Fruit fly (Drosophila melanogaster) whole organism, embryonic: ENCODE measurements around the gene SdhC.

Experiments
- ATbp ChIP-seq: fragments of 200-800 bp; sonication (Bioruptor generic); optimal IDR thresholded peaks from 2 replicates; lab custom pipeline; 2017; ENCODE audit warnings: missing biosample characterization, mild to moderate bottlenecking, missing genetic modification characterization, missing genetic modification reagents
- B-H1 ChIP-seq: fragments of 200-800 bp; sonication (Bioruptor generic); IDR thresholded peaks from 3 replicates; pipeline ENCODE4 v1.3.6; 2022; ENCODE audit warnings: missing biosample characterization, missing genetic modification characterization
- BEAF-32 ChIP-seq: fragments of 200-800 bp; sonication (Bioruptor generic); optimal IDR thresholded peaks from 3 replicates; lab custom pipeline; 2017; ENCODE audit warnings: missing biosample characterization, missing genetic modification characterization, mild to moderate bottlenecking, moderate library complexity, missing genetic modification reagents
- BtbVII ChIP-seq: fragments of 200-800 bp; sonication (Bioruptor generic); optimal IDR thresholded peaks from 3 replicates; lab custom pipeline; 2017; ENCODE audit warnings: missing biosample characterization, mild to moderate bottlenecking, missing genetic modification characterization
- CG10147 ChIP-seq: fragments of 200-800 bp; sonication (Bioruptor generic); optimal IDR thresholded peaks from 2 replicates; lab custom pipeline; 2019; ENCODE audit warnings: missing biosample characterization, mild to moderate bottlenecking, missing genetic modification characterization, moderate library complexity
- CG10321 ChIP-seq: fragments of 200-800 bp; sonication (Bioruptor generic); IDR thresholded peaks from 2 replicates; pipeline ENCODE4 v1.3.6; 2022; ENCODE audit warnings: missing biosample characterization, missing genetic modification characterization
- CG10462 ChIP-seq: fragments of 200-800 bp; sonication (Bioruptor generic); optimal IDR thresholded peaks from 2 replicates; lab custom pipeline; 2016; ENCODE audit warnings: missing biosample characterization, missing genetic modification characterization
- CG11456 ChIP-seq: fragments of 200-800 bp; sonication (Bioruptor generic); IDR thresholded peaks from 3 replicates; pipeline ENCODE4 v1.3.6; 2022; ENCODE audit warnings: missing biosample characterization, missing genetic modification characterization
- CG12219 ChIP-seq: fragments of 200-800 bp; sonication (Bioruptor generic); optimal IDR thresholded peaks from 3 replicates; lab custom pipeline; 2018; ENCODE audit warnings: missing biosample characterization, mild to moderate bottlenecking, missing genetic modification characterization
- CG13287 ChIP-seq: fragments of 200-800 bp; sonication (Bioruptor generic); IDR thresholded peaks from 2 replicates; pipeline ENCODE4 v1.3.6; 2022; ENCODE audit warnings: missing biosample characterization, missing genetic modification characterization; ENCODE audit not compliant: partially characterized antibody
- CG14050 ChIP-seq: fragments of 200-800 bp; sonication (Bioruptor generic); IDR thresholded peaks from 3 replicates; pipeline ENCODE4 v1.3.6; 2022; ENCODE audit warnings: missing biosample characterization, missing genetic modification characterization
- CG14710 ChIP-seq: fragments of 200-800 bp; sonication (Bioruptor generic); optimal IDR thresholded peaks from 3 replicates; lab custom pipeline; 2019; ENCODE audit warnings: missing biosample characterization, mild to moderate bottlenecking, missing genetic modification characterization, moderate library complexity
- CG14860 ChIP-seq: fragments of 200-800 bp; sonication (Bioruptor generic); IDR thresholded peaks from 3 replicates; pipeline ENCODE4 v1.3.6; 2022; ENCODE audit warnings: missing biosample characterization, missing genetic modification characterization; ENCODE audit not compliant: partially characterized antibody
- CG14965 ChIP-seq: fragments of 200-800 bp; sonication (Bioruptor generic); optimal IDR thresholded peaks from 2 replicates; lab custom pipeline; 2016; ENCODE audit warnings: missing biosample characterization, missing genetic modification characterization, borderline replicate concordance
- CG1647 ChIP-seq: fragments of 200-800 bp; sonication (Bioruptor generic); optimal IDR thresholded peaks from 3 replicates; lab custom pipeline; 2016; ENCODE audit warnings: missing biosample characterization, missing genetic modification characterization
- CG16813 ChIP-seq: fragments of 200-800 bp; sonication (Bioruptor generic); IDR thresholded peaks from 3 replicates; pipeline ENCODE4 v1.3.6; 2022; ENCODE audit warnings: missing biosample characterization, missing genetic modification characterization; ENCODE audit not compliant: partially characterized antibody
- CG17186 ChIP-seq: fragments of 200-800 bp; sonication (Bioruptor generic); optimal IDR thresholded peaks from 3 replicates; lab custom pipeline; 2017; ENCODE audit warnings: missing biosample characterization, missing genetic modification reagents, missing genetic modification characterization
- CG18011 ChIP-seq: fragments of 200-800 bp; sonication (Bioruptor generic); optimal IDR thresholded peaks from 2 replicates; lab custom pipeline; 2017; ENCODE audit warnings: missing biosample characterization, missing genetic modification characterization, mild to moderate bottlenecking, moderate library complexity, missing genotype
- CG18599 ChIP-seq: fragments of 200-800 bp; sonication (Bioruptor generic); optimal IDR thresholded peaks from 3 replicates; lab custom pipeline; 2017; ENCODE audit warnings: missing biosample characterization, missing genetic modification characterization, mild to moderate bottlenecking, moderate library complexity, missing genetic modification reagents
- CG32532 ChIP-seq: fragments of 200-800 bp; sonication (Bioruptor generic); IDR thresholded peaks from 2 replicates; pipeline ENCODE4 v1.3.6; 2022; ENCODE audit warnings: missing biosample characterization, missing genetic modification characterization
- CG33213 ChIP-seq: fragments of 200-800 bp; sonication (Bioruptor generic); optimal IDR thresholded peaks from 3 replicates; lab custom pipeline; 2016; ENCODE audit warnings: missing biosample characterization, missing genetic modification characterization
- CG3838 ChIP-seq: fragments of 200-800 bp; sonication (Bioruptor generic); optimal IDR thresholded peaks from 3 replicates; lab custom pipeline; 2016; ENCODE audit warnings: missing biosample characterization, missing genetic modification characterization
- CG6765 ChIP-seq: fragments of 200-800 bp; sonication (Bioruptor generic); optimal IDR thresholded peaks from 3 replicates; lab custom pipeline; 2017; ENCODE audit warnings: missing biosample characterization, mild to moderate bottlenecking, missing genetic modification characterization
- CG6854 ChIP-seq: fragments of 200-800 bp; sonication (Bioruptor generic); optimal IDR thresholded peaks from 3 replicates; lab custom pipeline; 2017; ENCODE audit warnings: missing biosample characterization, mild to moderate bottlenecking, missing genetic modification characterization
- CG9215 ChIP-seq: fragments of 200-800 bp; sonication (Bioruptor generic); IDR thresholded peaks from 2 replicates; pipeline ENCODE4 v1.3.6; 2022; ENCODE audit warnings: missing biosample characterization, missing genetic modification characterization
- CG9437 ChIP-seq: fragments of 200-800 bp; sonication (Bioruptor generic); optimal IDR thresholded peaks from 2 replicates; lab custom pipeline; 2018; ENCODE audit warnings: missing biosample characterization, mild to moderate bottlenecking, missing genetic modification characterization
- D19B ChIP-seq: fragments of 200-800 bp; sonication (Bioruptor generic); optimal IDR thresholded peaks from 2 replicates; lab custom pipeline; 2017; ENCODE audit warnings: missing biosample characterization, mild to moderate bottlenecking, missing genetic modification characterization
- HHEX ChIP-seq: fragments of 200-800 bp; sonication (Bioruptor generic); optimal IDR thresholded peaks from 3 replicates; lab custom pipeline; 2017; ENCODE audit warnings: missing biosample characterization, mild to moderate bottlenecking, missing genetic modification characterization, missing genetic modification reagents
- HLH3B ChIP-seq: fragments of 200-800 bp; sonication (Bioruptor generic); IDR thresholded peaks from 2 replicates; pipeline ENCODE4 v1.3.6; 2022; ENCODE audit warnings: missing biosample characterization, missing genetic modification characterization
- Hand ChIP-seq: fragments of 200-800 bp; sonication (Bioruptor generic); optimal IDR thresholded peaks from 2 replicates; lab custom pipeline; 2017; ENCODE audit warnings: mild to moderate bottlenecking, missing biosample characterization, missing genetic modification reagents, missing genetic modification characterization
- Hr78 ChIP-seq, 2 experiments: fragments of 200-800 bp in 1 of 2; fragments of >200 bp in 1 of 2; sonication (Bioruptor generic) in 1 of 2; optimal IDR thresholded peaks; 2 replicates each; lab custom pipeline; 2017 to 2019; ENCODE audit warnings: missing biosample characterization in 2 of 2, missing genetic modification characterization in 2 of 2, mild to moderate bottlenecking in 1 of 2, moderate library complexity in 1 of 2
- Max ChIP-seq: fragments of 200-800 bp; sonication (Bioruptor generic); optimal IDR thresholded peaks from 2 replicates; lab custom pipeline; 2016; ENCODE audit warnings: missing biosample characterization, mild to moderate bottlenecking, missing genetic modification characterization
- Meics ChIP-seq: fragments of 200-800 bp; sonication (Bioruptor generic); optimal IDR thresholded peaks from 2 replicates; lab custom pipeline; 2017; ENCODE audit warnings: missing biosample characterization, mild to moderate bottlenecking, missing genetic modification characterization
- Mrtf ChIP-seq: fragments of 200-800 bp; sonication (Bioruptor generic); IDR thresholded peaks from 3 replicates; pipeline ENCODE4 v1.3.6; 2022; ENCODE audit warnings: missing biosample characterization, missing genetic modification characterization
- NC2β ChIP-seq: fragments of 200-800 bp; sonication (Bioruptor generic); optimal IDR thresholded peaks from 2 replicates; lab custom pipeline; 2016; ENCODE audit warnings: missing biosample characterization, missing genetic modification characterization
- Nf-YC ChIP-seq: fragments of 200-800 bp; optimal IDR thresholded peaks from 3 replicates; lab custom pipeline; 2019; ENCODE audit warnings: missing biosample characterization, mild to moderate bottlenecking, missing genetic modification characterization, moderate library complexity
- Stat92E ChIP-seq, 3 experiments: fragments of >200 bp in 2 of 3; fragments of 200-800 bp in 1 of 3; sonication (Bioruptor generic) in 1 of 3; optimal IDR thresholded peaks; 2 replicates each; lab custom pipeline; 2017 to 2019; ENCODE audit warnings: missing biosample characterization in 3 of 3, missing genetic modification characterization in 3 of 3, mild to moderate bottlenecking in 1 of 3, moderate library complexity in 1 of 3
- amos ChIP-seq: fragments of 200-800 bp; sonication (Bioruptor generic); IDR thresholded peaks from 2 replicates; pipeline ENCODE4 v1.3.6; 2022; ENCODE audit warnings: missing biosample characterization, missing genetic modification characterization; ENCODE audit not compliant: partially characterized antibody
- bbx ChIP-seq: fragments of 200-800 bp; sonication (Bioruptor generic); IDR thresholded peaks from 2 replicates; pipeline ENCODE4 v1.3.6; 2022; ENCODE audit warnings: missing biosample characterization, missing genetic modification characterization; ENCODE audit not compliant: partially characterized antibody
- cas ChIP-seq: fragments of 200-800 bp; sonication (Bioruptor generic); IDR thresholded peaks from 2 replicates; pipeline ENCODE4 v1.3.6; 2022; ENCODE audit warnings: missing biosample characterization, missing genetic modification characterization
- hb ChIP-seq: fragments of 200-800 bp; sonication (Bioruptor generic); IDR thresholded peaks from 3 replicates; pipeline ENCODE4 v1.3.6; 2022; ENCODE audit warnings: missing biosample characterization, missing genetic modification characterization; ENCODE audit not compliant: partially characterized antibody
- insv ChIP-seq, 2 experiments: fragments of 200-800 bp; sonication (Bioruptor generic); optimal IDR thresholded peaks; 3 replicates each; lab custom pipeline; 2016 to 2018; ENCODE audit warnings: missing biosample characterization in 2 of 2, missing genetic modification characterization in 2 of 2
- jumu ChIP-seq: fragments of 200-800 bp; sonication (Bioruptor generic); optimal IDR thresholded peaks from 3 replicates; lab custom pipeline; 2016; ENCODE audit warnings: missing biosample characterization, missing genetic modification characterization
- kah ChIP-seq: fragments of 200-800 bp; sonication (Bioruptor generic); optimal IDR thresholded peaks from 2 replicates; lab custom pipeline; 2018; ENCODE audit warnings: missing biosample characterization, mild to moderate bottlenecking, missing genetic modification characterization
- so ChIP-seq: fragments of 200-800 bp; sonication (Bioruptor generic); IDR thresholded peaks from 3 replicates; pipeline ENCODE4 v1.3.6; 2022; ENCODE audit warnings: missing biosample characterization, missing genetic modification characterization
- sqz ChIP-seq: fragments of 200-800 bp; sonication (Bioruptor generic); optimal IDR thresholded peaks from 3 replicates; lab custom pipeline; 2018; ENCODE audit warnings: missing biosample characterization, mild to moderate bottlenecking, missing genetic modification characterization
- trem ChIP-seq: fragments of 200-800 bp; optimal IDR thresholded peaks from 3 replicates; lab custom pipeline; 2019; ENCODE audit warnings: missing biosample characterization, mild to moderate bottlenecking, missing genetic modification characterization, moderate library complexity
- unc-4 ChIP-seq: fragments of 200-800 bp; sonication (Bioruptor generic); IDR thresholded peaks from 2 replicates; pipeline ENCODE4 v1.3.6; 2022; ENCODE audit warnings: missing biosample characterization, missing genetic modification characterization; ENCODE audit not compliant: partially characterized antibody

The SdhC gene

dm6 chr3R:11243057-11243740 lies 33.5 kb upstream of the SdhC start (continued):
- TF ChIP-seq CG14860 (no peak), CG9215 (no peak), CG33213 (GFP tag; lab: Kevin White, UChicago) (no peak), CG10462 (GFP tag; lab: Kevin White, UChicago) (no peak), bbx (GFP tag; lab: Robert Waterston, UW) (no peak), CG6854 (peak; percentile 60), CG14050 (GFP tag; lab: Robert Waterston, UW) (no peak), ATbp (GFP tag; lab: Kevin White, UChicago) (no peak), kah (GFP tag; lab: Kevin White, UChicago) (no peak), so (GFP tag; lab: Robert Waterston, UW) (no peak), hb (GFP tag; lab: Robert Waterston, UW) (no peak), trem (tag; lab: Kevin White, UChicago) (peak; percentile 50), CG1647 (no peak), Hand (no peak), Stat92E (GFP tag; optimal IDR thresholded peaks at IDR 0.05; lab: Kevin White, UChicago) (no peak), CG16813 (GFP tag; lab: Robert Waterston, UW) (no peak), Hr78 (GFP tag; optimal IDR thresholded peaks at IDR 0.05; lab: Kevin White, UChicago) (peak in 1 of 2 experiments; percentile 63), CG17186 (GFP tag; lab: Kevin White, UChicago) (no peak), unc-4 (GFP tag; lab: Robert Waterston, UW) (no peak), CG14965 (GFP tag; lab: Kevin White, UChicago) (no peak), Max (GFP tag; lab: Kevin White, UChicago) (no peak), HLH3B (GFP tag; lab: Robert Waterston, UW) (0 out of 2 replicates have a peak, but pooled peaks have one; percentile 24), CG18011 (GFP tag; lab: Kevin White, UChicago) (no peak), CG18599 (GFP tag; lab: Kevin White, UChicago) (peak; percentile 60), CG10321 (GFP tag; lab: Robert Waterston, UW) (no peak), CG12219 (GFP tag; lab: Kevin White, UChicago) (no peak), CG3838 (GFP tag; lab: Kevin White, UChicago) (no peak), CG14710 (tag; lab: Kevin White, UChicago) (peak; percentile 33), HHEX (peak; percentile 38), BEAF-32 (GFP tag; lab: Kevin White, UChicago) (no peak), CG13287 (no peak), CG6765 (peak; percentile 60), cas (GFP tag; lab: Robert Waterston, UW) (no peak), Mrtf (GFP tag; lab: Robert Waterston, UW) (no peak), insv (GFP tag; optimal IDR thresholded peaks at IDR 0.05; lab: Kevin White, UChicago) (no peak), Meics (GFP tag; lab: Kevin White, UChicago) (peak; percentile 64), B-H1 (no peak), jumu (no peak), Nf-YC (tag; lab: Kevin White, UChicago) (peak; percentile 49), NC2β (GFP tag; lab: Kevin White, UChicago) (no peak), amos (GFP tag; lab: Robert Waterston, UW) (no peak), CG32532 (GFP tag; lab: Robert Waterston, UW) (peak; percentile 44; the same call in 1 of the 2 replicates), sqz (GFP tag; lab: Kevin White, UChicago) (no peak), CG9437 (GFP tag; lab: Kevin White, UChicago) (no peak), CG11456 (GFP tag; lab: Robert Waterston, UW) (no peak), BtbVII (GFP tag; lab: Kevin White, UChicago) (peak; percentile 84), CG10147 (GFP tag; lab: Kevin White, UChicago) (peak; percentile 45), D19B (GFP tag; lab: Kevin White, UChicago) (no peak)
